Worm (Caenorhabditis elegans) whole organism, late embryonic: ENCODE results near the gene F22F7.4.

Source experiments
- T23F11.4 ChIP-seq: fragments of 200-800 bp; sonication (Bioruptor generic); optimal IDR thresholded peaks from 2 replicates; lab custom pipeline; 2018; ENCODE audit warnings: mild to moderate bottlenecking, missing genetic modification characterization, missing compliant biosample characterization
- ceh-2 ChIP-seq: sonication (generic microtip); optimal IDR thresholded peaks from 2 replicates; lab custom pipeline; 2016; ENCODE audit warnings: missing genotype, missing genetic modification characterization, missing compliant biosample characterization
- ceh-48 ChIP-seq: sonication (generic microtip); optimal IDR thresholded peaks from 2 replicates; lab custom pipeline; 2016; ENCODE audit warnings: missing genetic modification characterization, inconsistent platforms, missing compliant biosample characterization
- eyg-1 ChIP-seq: sonication (generic microtip); optimal IDR thresholded peaks from 2 replicates; lab custom pipeline; 2016; ENCODE audit warnings: missing genotype, missing genetic modification characterization, missing compliant biosample characterization
- fax-1 ChIP-seq: sonication (generic microtip); optimal IDR thresholded peaks from 2 replicates; lab custom pipeline; 2016; ENCODE audit warnings: missing genotype, missing genetic modification characterization, missing compliant biosample characterization
- fkh-10 ChIP-seq: fragments of 150-350 bp; optimal IDR thresholded peaks from 2 replicates; lab custom pipeline; 2014; ENCODE audit warnings: missing biosample characterization, missing genetic modification reagents, missing genetic modification characterization
- hlh-13 ChIP-seq: fragments of 200-800 bp; sonication (Bioruptor generic); optimal IDR thresholded peaks from 2 replicates; lab custom pipeline; 2018; ENCODE audit warnings: mild to moderate bottlenecking, missing genetic modification characterization, missing compliant biosample characterization
- nhr-11 ChIP-seq: fragments of 150-350 bp; optimal IDR thresholded peaks from 2 replicates; lab custom pipeline; 2014; ENCODE audit warnings: missing biosample characterization, missing genetic modification characterization
- npax-4 ChIP-seq: sonication (generic microtip); optimal IDR thresholded peaks from 2 replicates; lab custom pipeline; 2016; ENCODE audit warnings: missing genetic modification characterization, missing compliant biosample characterization
- pha-2 ChIP-seq: sonication (generic microtip); optimal IDR thresholded peaks from 2 replicates; lab custom pipeline; 2017; ENCODE audit warnings: mild to moderate bottlenecking, missing genetic modification characterization, missing compliant biosample characterization
- sox-2 ChIP-seq: fragments of 200-800 bp; sonication (Bioruptor generic); IDR thresholded peaks from 2 replicates; pipeline ENCODE4 v1.3.6; 2022; ENCODE audit warnings: missing genetic modification reagents, missing genetic modification characterization, missing compliant biosample characterization

ce11 chrV:2055765-2056504 is 49.9 kb downstream of the F22F7.4 start:
- no peak for TF ChIP-seq npax-4 (tag; lab: Kevin White, UChicago)
- no peak for TF ChIP-seq eyg-1 (tag; lab: Kevin White, UChicago)
- no peak for TF ChIP-seq fax-1 (tag; lab: Kevin White, UChicago)
- TF ChIP-seq sox-2 (GFP tag; lab: Robert Waterston, UW) = no peak
- TF ChIP-seq ceh-2 (tag; lab: Kevin White, UChicago) = no peak
- TF ChIP-seq hlh-13 (GFP tag; lab: Kevin White, UChicago) = no peak
- no peak for TF ChIP-seq nhr-11 (tag; lab: Kevin White, UChicago)
- TF ChIP-seq pha-2 (tag; lab: Kevin White, UChicago) = no peak
- TF ChIP-seq fkh-10 (GFP tag; lab: Kevin White, UChicago) = no peak
- no peak for TF ChIP-seq ceh-48
- no peak for TF ChIP-seq T23F11.4 (GFP tag; lab: Kevin White, UChicago)
